Worm (Caenorhabditis elegans) whole organism, late embryonic: ENCODE results near the gene F58G1.8.

Experiments used
- T23F11.4 ChIP-seq: fragments of 200-800 bp; sonication (Bioruptor generic); optimal IDR thresholded peaks from 2 replicates; lab custom pipeline; 2018; ENCODE audit warnings: mild to moderate bottlenecking, missing genetic modification characterization, missing compliant biosample characterization
- ama-1 ChIP-seq: fragments of 150-350 bp; optimal IDR thresholded peaks from 2 replicates; lab custom pipeline; 2014
- ceh-31 ChIP-seq: sonication (generic microtip); optimal IDR thresholded peaks from 2 replicates; lab custom pipeline; 2016; ENCODE audit warnings: missing genetic modification characterization, missing compliant biosample characterization
- lin-11 ChIP-seq: fragments of 200-800 bp; sonication (Bioruptor generic); optimal IDR thresholded peaks from 2 replicates; lab custom pipeline; 2018; ENCODE audit warnings: mild to moderate bottlenecking, missing genetic modification characterization, missing compliant biosample characterization
- pha-4 ChIP-seq: fragments of 150-350 bp; optimal IDR thresholded peaks from 2 replicates; lab custom pipeline; 2018; ENCODE audit warnings: missing biosample characterization, missing genetic modification reagents, missing genetic modification characterization
- pros-1 ChIP-seq: fragments of 150-350 bp; optimal IDR thresholded peaks from 2 replicates; lab custom pipeline; 2014; ENCODE audit warnings: missing biosample characterization, missing genetic modification reagents, missing genetic modification characterization
- sox-4 ChIP-seq: sonication (generic microtip); optimal IDR thresholded peaks from 2 replicates; lab custom pipeline; 2017; ENCODE audit warnings: mild to moderate bottlenecking, missing genetic modification characterization, inconsistent platforms, missing compliant biosample characterization
- syd-9 ChIP-seq: sonication (generic microtip); optimal IDR thresholded peaks from 2 replicates; lab custom pipeline; 2016; ENCODE audit warnings: mild to moderate bottlenecking, missing genetic modification characterization, moderate library complexity, missing compliant biosample characterization

- no peak for TF ChIP-seq T23F11.4
- TF ChIP-seq sox-4 (tag; lab: Kevin White, UChicago) = no peak
- TF ChIP-seq pros-1 (tag; lab: Kevin White, UChicago) = no peak
- no peak for TF ChIP-seq pha-4 (tag; lab: Kevin White, UChicago)
- TF ChIP-seq lin-11 (tag; lab: Kevin White, UChicago) = no peak
- TF ChIP-seq ama-1 (lab: Kevin White, UChicago) = no peak
- no peak for TF ChIP-seq syd-9 (tag; lab: Kevin White, UChicago)
- no peak for TF ChIP-seq ceh-31 (tag; lab: Kevin White, UChicago)
Observed at ce11 chrII:12925551-12925950, at the start of gene F58G1.8.
